Worm (Caenorhabditis elegans): ENCODE results near the gene srv-10.

Gene srv-10

ce11 chrV:13409089-13409488 is 14.6 kb upstream of the srv-10 start:
- TF ChIP-seq lin-35 (GFP tag; optimal IDR thresholded peaks at IDR 0.05) (peak in 2 of 3 experiments; percentile 5 to 67), madf-8 (GFP tag; conservative IDR thresholded peaks at IDR 0.05) (peak; percentile 41; the same call in 1 of the 2 replicates), madf-3 (GFP tag; IDR thresholded peaks at IDR 0.05) (no peak), him-1 (tag; optimal IDR thresholded peaks at IDR 0.05) (no peak), F37B4.10 (GFP tag; IDR thresholded peaks at IDR 0.05) (no peak), xnd-1 (tag; optimal IDR thresholded peaks at IDR 0.05) (peak; percentile 35), ZK185.1 (tag; optimal IDR thresholded peaks at IDR 0.05; ENCODE audit: poor library complexity, severe bottlenecking) (peak; percentile 9), somi-1 (GFP tag; optimal IDR thresholded peaks at IDR 0.05) (no peak), aptf-3 (GFP tag; IDR thresholded peaks at IDR 0.05) (no peak), hlh-12 (tag; optimal IDR thresholded peaks at IDR 0.05) (no peak), attf-3 (GFP tag; conservative IDR thresholded peaks at IDR 0.05) (0 out of 2 replicates have a peak, but pooled peaks have one; percentile 13), lin-54 (GFP tag; optimal IDR thresholded peaks at IDR 0.05) (peak; percentile 83), dpl-1 (GFP tag; optimal IDR thresholded peaks at IDR 0.05) (peak; percentile 26), efl-1 (GFP tag; optimal IDR thresholded peaks at IDR 0.05) (peak; percentile 48), mxl-1 (tag; optimal IDR thresholded peaks at IDR 0.05) (no peak), unc-130 (GFP tag; optimal IDR thresholded peaks at IDR 0.05) (peak; percentile 5), aptf-2 (GFP tag; conservative IDR thresholded peaks at IDR 0.05) (0 out of 2 replicates have a peak, but pooled peaks have one; percentile 23), ztf-28 (GFP tag; IDR thresholded peaks at IDR 0.05) (0 out of 2 replicates have a peak, but pooled peaks have one; percentile 11), lsl-1 (GFP tag; optimal IDR thresholded peaks at IDR 0.05) (peak; percentile 20), ceh-91 (GFP tag; IDR thresholded peaks at IDR 0.05) (peak; percentile 37; the same call in 1 of the 2 replicates), Y67H2A.10 (GFP tag; conservative IDR thresholded peaks at IDR 0.05) (no peak)

- TF ChIP-seq ztf-28 (GFP tag; IDR thresholded peaks at IDR 0.05) (0 out of 2 replicates have a peak, but pooled peaks have one; percentile 37), lin-35 (GFP tag; optimal IDR thresholded peaks at IDR 0.05) (no peak)
Measured at ce11 chrV:13410688-13411087, 13.0 kb upstream of the srv-10 start, which contains the start of gene F53F1.4. Gene F53F1.4, plus strand, starts transcription at chrV:13411077.

DNA sequence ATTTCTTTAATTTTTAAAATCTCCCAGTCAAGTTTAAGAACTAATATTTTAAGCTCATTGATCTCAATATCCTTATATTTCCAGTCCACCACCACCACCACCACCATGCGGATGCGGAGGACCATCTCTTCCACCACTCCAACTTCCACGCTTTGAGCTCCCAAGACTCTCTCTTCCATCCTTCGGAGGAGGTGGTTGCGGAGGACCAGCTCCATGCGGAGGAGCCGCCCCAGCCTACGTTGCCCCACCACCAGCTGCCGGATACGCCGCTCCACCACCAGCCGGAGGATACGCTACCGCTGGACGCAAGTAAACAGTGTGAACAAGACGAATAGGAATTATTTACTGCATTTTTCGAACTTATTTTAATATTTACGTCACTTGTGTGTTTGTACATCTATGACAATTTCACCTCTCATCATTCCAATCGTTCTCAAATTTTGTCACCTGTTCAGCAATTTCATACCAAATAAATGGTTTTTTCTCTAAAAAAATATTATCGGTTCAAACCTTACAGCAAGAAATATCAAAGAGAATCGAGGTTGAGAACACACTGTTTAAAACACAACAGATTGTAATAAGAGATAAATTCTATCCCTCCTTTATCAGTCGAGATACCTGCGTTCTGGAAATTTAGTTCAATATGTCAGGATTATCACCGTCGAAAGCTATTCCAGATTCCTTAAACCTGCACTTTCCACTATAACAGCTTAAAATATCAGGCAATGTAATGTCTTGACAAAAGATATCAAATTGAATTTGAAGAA is 12.3 kb upstream of the srv-10 start:
- peak; percentile 91 for TF ChIP-seq zfh-2 (GFP tag; conservative IDR thresholded peaks at IDR 0.05)
- no peak for TF ChIP-seq akir-1 (GFP tag; optimal IDR thresholded peaks at IDR 0.05)
- TF ChIP-seq pha-4 (tag; optimal IDR thresholded peaks at IDR 0.05) = no peak
- no peak for TF ChIP-seq ztf-25 (GFP tag; IDR thresholded peaks at IDR 0.05)
- TF ChIP-seq egrh-3 (GFP tag; IDR thresholded peaks at IDR 0.05) = peak; percentile 87

ce11 chrV:13411992-13412298 is 11.8 kb upstream of the srv-10 start:
- TF ChIP-seq akir-1 (GFP tag; optimal IDR thresholded peaks at IDR 0.05) (no peak), C17E4.6 (GFP tag; IDR thresholded peaks at IDR 0.05) (no peak), nfya-2 (GFP tag; IDR thresholded peaks at IDR 0.05) (no peak), attf-5 (GFP tag; optimal IDR thresholded peaks at IDR 0.05) (no peak), mes-4 (tag; optimal IDR thresholded peaks at IDR 0.05) (no peak), pbrm-1 (GFP tag; IDR thresholded peaks at IDR 0.05) (no peak), T26A5.8 (tag; optimal IDR thresholded peaks at IDR 0.05) (no peak), ceh-79 (tag; optimal IDR thresholded peaks at IDR 0.05) (no peak)

Data from whole organism, young adult.